Fruit fly (Drosophila melanogaster): ENCODE measurements around the gene snRNP-U1-C.

snRNP-U1-C gene

dm6 chr3R:18987428-18988416 is 4.3 kb upstream of the snRNP-U1-C start (continued):
- TF ChIP-seq nom (GFP tag; optimal IDR thresholded peaks at IDR 0.05) (no peak), CG8290 (GFP tag; optimal IDR thresholded peaks at IDR 0.05) (no peak), CG8290 (tag; optimal IDR thresholded peaks at IDR 0.05) (no peak), CG4360 (GFP tag; IDR thresholded peaks at IDR 0.05) (0 out of 2 replicates have a peak, but pooled peaks have one; percentile 20), pb (GFP tag; optimal IDR thresholded peaks at IDR 0.05) (peak; percentile 49), NK7.1 (GFP tag; optimal IDR thresholded peaks at IDR 0.05) (no peak), so (GFP tag; IDR thresholded peaks at IDR 0.05) (peak; percentile 28; the same call in 1 of the 3 replicates), Atf-2 (GFP tag; optimal IDR thresholded peaks at IDR 0.05) (no peak), CG8924 (tag; optimal IDR thresholded peaks at IDR 0.05) (peak; percentile 25), sd (tag; optimal IDR thresholded peaks at IDR 0.05) (peak; percentile 80), ci (GFP tag; IDR thresholded peaks at IDR 0.05) (peak; percentile 51; the same call in 1 of the 3 replicates), knrl (GFP tag; IDR thresholded peaks at IDR 0.05; ENCODE audit: partially characterized antibody) (no peak), Meics (GFP tag; optimal IDR thresholded peaks at IDR 0.05) (peak; percentile 36), CG31388 (GFP tag; optimal IDR thresholded peaks at IDR 0.05) (no peak), lov (optimal IDR thresholded peaks at IDR 0.05) (no peak), lov (GFP tag; IDR thresholded peaks at IDR 0.05) (no peak), B-H2 (GFP tag; optimal IDR thresholded peaks at IDR 0.05) (no peak), CG3281 (GFP tag; optimal IDR thresholded peaks at IDR 0.05) (no peak), fd64A (GFP tag; optimal IDR thresholded peaks at IDR 0.05) (peak; percentile 38), dpn (GFP tag; optimal IDR thresholded peaks at IDR 0.05) (peak in 1 of 2 experiments; percentile 15), gsb-n (tag; optimal IDR thresholded peaks at IDR 0.05) (no peak), HmgD (GFP tag; optimal IDR thresholded peaks at IDR 0.05) (no peak), CG12071 (GFP tag; optimal IDR thresholded peaks at IDR 0.05) (peak; percentile 21), cwo (GFP tag; optimal IDR thresholded peaks at IDR 0.05) (peak; percentile 16), Xrp1 (GFP tag; IDR thresholded peaks at IDR 0.05) (0 out of 2 replicates have a peak, but pooled peaks have one; percentile 11), CG14965 (GFP tag; optimal IDR thresholded peaks at IDR 0.05; ENCODE audit: borderline replicate concordance) (peak; percentile 30), CG15601 (tag; optimal IDR thresholded peaks at IDR 0.05) (peak; percentile 35), CG2199 (GFP tag; IDR thresholded peaks at IDR 0.05) (peak; percentile 92), Optix (GFP tag; IDR thresholded peaks at IDR 0.05) (no peak), CG4707 (GFP tag; optimal IDR thresholded peaks at IDR 0.05) (peak; percentile 18), CG18764 (GFP tag; optimal IDR thresholded peaks at IDR 0.05) (no peak), H2.0 (GFP tag; IDR thresholded peaks at IDR 0.05) (no peak), bowl (GFP tag; IDR thresholded peaks at IDR 0.05) (no peak), z (GFP tag; IDR thresholded peaks at IDR 0.05) (no peak), CG3407 (GFP tag; optimal IDR thresholded peaks at IDR 0.05) (no peak), pan (optimal IDR thresholded peaks at IDR 0.05) (no peak), pan (GFP tag; optimal IDR thresholded peaks at IDR 0.05 in 1 of 2, IDR thresholded peaks at IDR 0.05 in 1 of 2) (no peak), Hr51 (GFP tag; optimal IDR thresholded peaks at IDR 0.05) (peak in 1 of 2 experiments; percentile 6), CG8944 (GFP tag; optimal IDR thresholded peaks at IDR 0.05) (peak; percentile 5), Dll (GFP tag; IDR thresholded peaks at IDR 0.05; ENCODE audit: partially characterized antibody) (no peak), tup (GFP tag; optimal IDR thresholded peaks at IDR 0.05) (no peak), Sox102F (GFP tag; optimal IDR thresholded peaks at IDR 0.05) (peak; percentile 39), CG9817 (tag; optimal IDR thresholded peaks at IDR 0.05) (no peak), CG2202 (tag; optimal IDR thresholded peaks at IDR 0.05) (peak; percentile 8), CG14441 (GFP tag; IDR thresholded peaks at IDR 0.05) (0 out of 2 replicates have a peak, but pooled peaks have one; percentile 21), CG2712 (tag; optimal IDR thresholded peaks at IDR 0.05) (peak; percentile 24)

All from whole organism, embryonic.